Worm (Caenorhabditis elegans): ENCODE data around the gene dmsr-7.

DNA sequence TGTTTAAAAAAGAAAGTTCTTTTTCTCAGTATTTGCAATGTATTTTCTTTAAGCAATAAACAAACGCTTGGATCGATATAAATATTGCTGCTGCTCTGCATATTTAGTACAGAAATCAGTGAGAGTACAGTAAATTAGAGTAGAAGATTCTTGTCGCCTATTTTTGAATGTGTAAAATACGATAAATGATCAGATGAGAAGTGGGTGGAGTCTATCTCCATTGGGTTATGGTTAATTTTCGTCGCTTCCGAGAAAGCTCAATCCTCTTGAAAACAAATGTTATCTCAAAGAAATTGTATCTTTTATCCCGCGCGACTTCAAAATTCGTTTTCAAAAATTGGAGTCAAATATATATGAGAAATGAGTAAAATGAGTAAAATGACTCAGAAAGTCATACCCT, 46.4 kb upstream of the dmsr-7 start, which contains the start of gene nhr-216:
- TF ChIP-seq mdl-1 (tag; optimal IDR thresholded peaks at IDR 0.05) (no peak), nhr-23 (tag; optimal IDR thresholded peaks at IDR 0.05) (no peak), fkh-10 (GFP tag; optimal IDR thresholded peaks at IDR 0.05) (no peak), sea-2 (GFP tag; optimal IDR thresholded peaks at IDR 0.05) (no peak), nhr-237 (tag; optimal IDR thresholded peaks at IDR 0.05) (no peak), skn-1 (tag; optimal IDR thresholded peaks at IDR 0.05) (no peak), ceh-28 (tag; optimal IDR thresholded peaks at IDR 0.05) (no peak), elt-2 (tag; optimal IDR thresholded peaks at IDR 0.05) (no peak), egl-27 (tag; optimal IDR thresholded peaks at IDR 0.05) (no peak), nhr-11 (tag; optimal IDR thresholded peaks at IDR 0.05) (no peak), egl-5 (tag; optimal IDR thresholded peaks at IDR 0.05) (no peak), fkh-2 (tag; optimal IDR thresholded peaks at IDR 0.05) (no peak), ztf-11 (tag; optimal IDR thresholded peaks at IDR 0.05) (no peak), pha-4 (tag; optimal IDR thresholded peaks at IDR 0.05) (no peak)
